Worm (Caenorhabditis elegans): ENCODE data around the gene ttr-26.

Gene ttr-26

DNA sequence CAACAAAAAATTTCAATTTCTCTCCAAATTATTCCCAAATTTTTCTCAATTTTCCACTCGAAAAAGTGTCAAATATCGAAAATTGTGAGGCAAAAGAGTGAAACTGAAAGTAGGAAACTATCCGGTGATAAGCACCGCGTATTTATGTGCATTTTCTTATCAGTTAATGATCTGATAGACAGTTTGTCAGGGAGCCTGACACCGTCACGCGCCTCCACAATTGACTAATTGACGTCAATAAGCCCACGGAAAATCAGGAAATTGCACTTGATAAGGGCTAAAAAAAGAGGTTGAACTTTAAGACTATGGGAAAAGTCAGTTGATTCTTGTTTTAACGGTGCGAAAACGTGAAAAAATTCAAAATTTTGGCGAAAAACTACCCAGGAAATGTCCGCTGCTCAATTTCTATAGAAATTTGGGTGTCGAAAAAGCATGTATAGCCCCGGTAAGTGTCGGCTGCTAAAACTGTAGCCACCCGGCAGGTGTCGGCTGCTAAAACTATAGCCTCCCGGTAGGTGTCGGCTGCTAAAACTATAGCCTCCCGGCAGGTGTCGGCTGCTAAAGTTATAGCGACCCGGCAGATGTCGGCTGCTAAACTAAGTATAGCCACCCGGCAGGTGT is 17.5 kb upstream of the ttr-26 start:
- TF ChIP-seq egrh-3 (GFP tag; IDR thresholded peaks at IDR 0.05) (no peak), unc-62 (GFP tag; optimal IDR thresholded peaks at IDR 0.05) (peak; percentile 84), let-526 (GFP tag; IDR thresholded peaks at IDR 0.05) (0 out of 2 replicates have a peak, but pooled peaks have one; percentile 35), snpc-4 (GFP tag; optimal IDR thresholded peaks at IDR 0.05) (no peak), snpc-4 (tag; optimal IDR thresholded peaks at IDR 0.05) (peak in 3 of 4 experiments; percentile 50 to 86 (median 66)), ztf-25 (GFP tag; IDR thresholded peaks at IDR 0.05) (no peak), let-607 (tag; optimal IDR thresholded peaks at IDR 0.05) (peak; percentile 32 to 40), B0336.3 (GFP tag; IDR thresholded peaks at IDR 0.05) (peak; percentile 31; the same call in 1 of the 2 replicates), nfya-2 (GFP tag; IDR thresholded peaks at IDR 0.05) (no peak), ztf-18 (tag; optimal IDR thresholded peaks at IDR 0.05) (peak; percentile 19), rcor-1 (GFP tag; IDR thresholded peaks at IDR 0.05) (no peak), pha-4 (tag; optimal IDR thresholded peaks at IDR 0.05) (no peak), B0035.1 (tag; optimal IDR thresholded peaks at IDR 0.05) (no peak), cebp-1 (GFP tag; IDR thresholded peaks at IDR 0.05) (no peak), cebp-1 (tag; optimal IDR thresholded peaks at IDR 0.05) (peak; percentile 45), hrde-1 (tag; optimal IDR thresholded peaks at IDR 0.05; ENCODE audit: borderline replicate concordance) (no peak), nhr-90 (tag; optimal IDR thresholded peaks at IDR 0.05) (no peak), lin-40 (tag; optimal IDR thresholded peaks at IDR 0.05) (no peak), ztf-22 (GFP tag; optimal IDR thresholded peaks at IDR 0.05) (peak; percentile 41), sdz-38 (tag; optimal IDR thresholded peaks at IDR 0.05) (no peak), atf-7 (tag; optimal IDR thresholded peaks at IDR 0.05) (peak; percentile 55), nhr-80 (tag; optimal IDR thresholded peaks at IDR 0.05) (peak; percentile 76), tbp1 (GFP tag; optimal IDR thresholded peaks at IDR 0.05) (peak; percentile 39), dox-1 (GFP tag; IDR thresholded peaks at IDR 0.05) (no peak; the same call in 1 of the 2 replicates)

- TF ChIP-seq rpc-1 (optimal IDR thresholded peaks at IDR 0.05) (no peak), rpc-1 (tag; optimal IDR thresholded peaks at IDR 0.05) (no peak), xnd-1 (tag; optimal IDR thresholded peaks at IDR 0.05) (no peak), ztf-3 (GFP tag; optimal IDR thresholded peaks at IDR 0.05) (no peak), rec-8 (tag; optimal IDR thresholded peaks at IDR 0.05) (no peak), Y53G8AR.9 (GFP tag; conservative IDR thresholded peaks at IDR 0.05) (0 out of 2 replicates have a peak, but pooled peaks have one; percentile 56), D2030.7 (GFP tag; IDR thresholded peaks at IDR 0.05) (no peak), Y79H2A.3 (GFP tag; conservative IDR thresholded peaks at IDR 0.05) (no peak), Y53F4B.3 (GFP tag; IDR thresholded peaks at IDR 0.05) (no peak), nhr-27 (tag; optimal IDR thresholded peaks at IDR 0.05) (no peak), F55B11.4 (tag; optimal IDR thresholded peaks at IDR 0.05; ENCODE audit: borderline replicate concordance, insufficient read depth) (no peak), dpl-1 (GFP tag; optimal IDR thresholded peaks at IDR 0.05) (no peak), F52B5.7 (tag; optimal IDR thresholded peaks at IDR 0.05) (peak; percentile 4), efl-1 (GFP tag; optimal IDR thresholded peaks at IDR 0.05) (no peak), F39B2.1 (GFP tag; IDR thresholded peaks at IDR 0.05) (no peak), mxl-1 (tag; optimal IDR thresholded peaks at IDR 0.05) (no peak), madf-8 (GFP tag; conservative IDR thresholded peaks at IDR 0.05) (no peak), ceh-58 (GFP tag; IDR thresholded peaks at IDR 0.05) (no peak), hmg-1.2 (GFP tag; IDR thresholded peaks at IDR 0.05) (no peak), madf-3 (GFP tag; IDR thresholded peaks at IDR 0.05) (0 out of 2 replicates have a peak, but pooled peaks have one; percentile 15), ccch-3 (GFP tag; optimal IDR thresholded peaks at IDR 0.05) (no peak), attf-5 (GFP tag; optimal IDR thresholded peaks at IDR 0.05) (no peak), lin-40 (tag; optimal IDR thresholded peaks at IDR 0.05) (no peak), atf-7 (tag; optimal IDR thresholded peaks at IDR 0.05) (peak; percentile 63), mcd-1 (GFP tag; IDR thresholded peaks at IDR 0.05) (no peak), mes-4 (tag; optimal IDR thresholded peaks at IDR 0.05) (no peak), die-1 (tag; optimal IDR thresholded peaks at IDR 0.05) (no peak)
These were observed 16.0 kb upstream of the ttr-26 start for ce11 chrV:18576128-18576527.
